Worm (Caenorhabditis elegans) whole organism, late embryonic: Measurements from ENCODE around the gene idpp-13.

Source experiments
- C38D4.7 ChIP-seq: fragments of 200-800 bp; sonication (Bioruptor generic); optimal IDR thresholded peaks from 2 replicates; lab custom pipeline; 2018; ENCODE audit warnings: mild to moderate bottlenecking, missing genetic modification characterization, moderate library complexity, missing compliant biosample characterization
- K09A11.1 ChIP-seq: sonication (generic microtip); optimal IDR thresholded peaks from 2 replicates; lab custom pipeline; 2017; ENCODE audit warnings: antibody characterized with exemption, mild to moderate bottlenecking, missing genetic modification characterization, missing compliant biosample characterization; ENCODE audit not compliant: insufficient read depth
- T23F11.4 ChIP-seq: fragments of 200-800 bp; sonication (Bioruptor generic); optimal IDR thresholded peaks from 2 replicates; lab custom pipeline; 2018; ENCODE audit warnings: mild to moderate bottlenecking, missing genetic modification characterization, missing compliant biosample characterization
- ceh-24 ChIP-seq: sonication (generic microtip); optimal IDR thresholded peaks from 2 replicates; lab custom pipeline; 2016; ENCODE audit warnings: mild to moderate bottlenecking, missing genetic modification characterization, missing compliant biosample characterization
- eyg-1 ChIP-seq: sonication (generic microtip); optimal IDR thresholded peaks from 2 replicates; lab custom pipeline; 2016; ENCODE audit warnings: missing genotype, missing genetic modification characterization, missing compliant biosample characterization
- gmeb-2 ChIP-seq: sonication (generic microtip); optimal IDR thresholded peaks from 2 replicates; lab custom pipeline; 2016; ENCODE audit warnings: missing genetic modification characterization, inconsistent platforms, missing compliant biosample characterization
- hlh-6 ChIP-seq: sonication (generic microtip); optimal IDR thresholded peaks from 2 replicates; lab custom pipeline; 2016; ENCODE audit warnings: missing genotype, missing genetic modification characterization, missing compliant biosample characterization
- lim-6 ChIP-seq: sonication (generic microtip); optimal IDR thresholded peaks from 2 replicates; lab custom pipeline; 2016; ENCODE audit warnings: missing genetic modification characterization, missing compliant biosample characterization
- mec-3 ChIP-seq: sonication (generic microtip); optimal IDR thresholded peaks from 2 replicates; lab custom pipeline; 2016; ENCODE audit warnings: borderline replicate concordance, missing genetic modification characterization, missing compliant biosample characterization
- npax-4 ChIP-seq: sonication (generic microtip); optimal IDR thresholded peaks from 2 replicates; lab custom pipeline; 2016; ENCODE audit warnings: missing genetic modification characterization, missing compliant biosample characterization
- pha-2 ChIP-seq: sonication (generic microtip); optimal IDR thresholded peaks from 2 replicates; lab custom pipeline; 2017; ENCODE audit warnings: mild to moderate bottlenecking, missing genetic modification characterization, missing compliant biosample characterization
- pha-4 ChIP-seq: fragments of 150-350 bp; optimal IDR thresholded peaks from 2 replicates; lab custom pipeline; 2018; ENCODE audit warnings: missing biosample characterization, missing genetic modification reagents, missing genetic modification characterization
- tbx-2 ChIP-seq: sonication (generic microtip); optimal IDR thresholded peaks from 2 replicates; lab custom pipeline; 2016; ENCODE audit warnings: missing genetic modification characterization, missing compliant biosample characterization
- tbx-7 ChIP-seq: sonication (generic microtip); optimal IDR thresholded peaks from 2 replicates; lab custom pipeline; 2016; ENCODE audit warnings: missing genotype, missing genetic modification characterization, missing compliant biosample characterization
- unc-86 ChIP-seq: sonication (generic microtip); optimal IDR thresholded peaks from 2 replicates; lab custom pipeline; 2016; ENCODE audit warnings: missing genetic modification characterization, missing compliant biosample characterization

Gene idpp-13

DNA sequence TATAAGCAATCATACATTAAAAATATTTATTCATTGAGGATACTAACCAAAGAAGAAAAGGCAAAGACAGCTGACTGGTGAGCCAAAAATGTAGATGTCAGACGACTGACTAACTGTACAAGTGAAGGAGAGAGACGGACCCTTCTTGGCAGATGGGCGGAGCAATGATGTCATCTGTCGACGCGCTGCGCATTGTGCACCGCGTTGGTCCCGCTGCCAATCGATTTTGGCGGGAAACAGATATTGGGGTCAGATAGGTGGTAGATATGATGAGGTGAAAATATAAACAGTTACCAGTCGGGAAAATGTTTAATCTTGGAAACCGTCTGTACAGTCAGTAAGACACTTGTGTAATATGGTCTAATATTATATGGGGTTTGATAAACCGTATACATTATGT is 46.9 kb downstream of the idpp-13 start, which contains the start of gene T24C4.2:
TSS of gene T24C4.2 (minus strand) at position 101 of the 400 bp plus-strand sequence.
- TF ChIP-seq hlh-6 (tag; lab: Kevin White, UChicago) (no peak), tbx-2 (tag; lab: Kevin White, UChicago) (no peak), lim-6 (tag; lab: Kevin White, UChicago) (no peak), mec-3 (tag; lab: Kevin White, UChicago) (no peak), gmeb-2 (no peak), pha-4 (tag; lab: Kevin White, UChicago) (no peak), K09A11.1 (no peak), T23F11.4 (GFP tag; lab: Kevin White, UChicago) (no peak), C38D4.7 (GFP tag; lab: Kevin White, UChicago) (no peak), npax-4 (tag; lab: Kevin White, UChicago) (no peak), pha-2 (no peak)
- TF ChIP-seq, all 69 proteins: peak for 0

- TF ChIP-seq mec-3 (tag; lab: Kevin White, UChicago): no peak
- TF ChIP-seq unc-86: no peak
- TF ChIP-seq eyg-1: no peak
- TF ChIP-seq tbx-7: no peak
- TF ChIP-seq ceh-24 (tag; lab: Kevin White, UChicago): no peak
- no peak for TF ChIP-seq pha-4 (tag; lab: Kevin White, UChicago)
- TF ChIP-seq hlh-6 (tag; lab: Kevin White, UChicago): no peak
Observed at ce11 chrIII:868866-869265, 47.9 kb downstream of the idpp-13 start.
